Worm (Caenorhabditis elegans) whole organism, L4/young adult: ENCODE measurements around the gene dmd-10.

Source experiments
- dao-5 ChIP-seq: sonication (generic microtip); optimal IDR thresholded peaks from 2 replicates; lab custom pipeline; 2016; ENCODE audit warnings: missing genotype, missing genetic modification characterization, moderate library complexity, missing compliant biosample characterization
- him-1 ChIP-seq: sonication (generic microtip); optimal IDR thresholded peaks from 2 replicates; lab custom pipeline; 2016; ENCODE audit warnings: missing genotype, missing genetic modification reagents, missing genetic modification characterization, missing compliant biosample characterization

ce11 chrV:13229538-13229937 lies 6.9 kb downstream of the dmd-10 start:
- TF ChIP-seq him-1 (no peak), dao-5 (tag; lab: Kevin White, UChicago) (no peak)
